Fruit fly (Drosophila melanogaster) whole organism, prepupa: ENCODE results near the gene Rab1.

Experiments
- Blimp-1 ChIP-seq: fragments of 200-800 bp; sonication (Bioruptor generic); optimal IDR thresholded peaks from 3 replicates; lab custom pipeline; 2017; ENCODE audit warnings: missing biosample characterization, missing genetic modification characterization, mild to moderate bottlenecking, moderate library complexity, missing genetic modification reagents
- CG10669 ChIP-seq: fragments of 200-800 bp; sonication (Bioruptor generic); optimal IDR thresholded peaks from 3 replicates; lab custom pipeline; 2018; ENCODE audit warnings: missing biosample characterization, mild to moderate bottlenecking, missing genetic modification characterization, moderate library complexity
- CG11294 ChIP-seq: fragments of 200-800 bp; sonication (Bioruptor generic); IDR thresholded peaks from 2 replicates; pipeline ENCODE4 v1.3.6; 2022; ENCODE audit warnings: missing biosample characterization, missing genetic modification characterization
- CG11762 ChIP-seq: fragments of 200-800 bp; sonication (Bioruptor generic); optimal IDR thresholded peaks from 3 replicates; lab custom pipeline; 2016; ENCODE audit warnings: missing biosample characterization, missing genetic modification characterization; ENCODE audit not compliant: insufficient read depth
- CG11902 ChIP-seq: fragments of 200-800 bp; sonication (Bioruptor generic); optimal IDR thresholded peaks from 3 replicates; lab custom pipeline; 2016; ENCODE audit warnings: missing biosample characterization, missing genetic modification characterization
- CG15336 ChIP-seq: fragments of 200-800 bp; sonication (Bioruptor generic); IDR thresholded peaks from 2 replicates; pipeline ENCODE4 v1.3.6; 2022; ENCODE audit warnings: missing biosample characterization, missing genetic modification characterization
- CG3032 ChIP-seq: fragments of 200-800 bp; optimal IDR thresholded peaks from 2 replicates; lab custom pipeline; 2019; ENCODE audit warnings: missing biosample characterization, mild to moderate bottlenecking, missing genetic modification characterization, moderate library complexity
- CG31627 ChIP-seq: fragments of 200-800 bp; sonication (Bioruptor generic); optimal IDR thresholded peaks from 3 replicates; lab custom pipeline; 2016; ENCODE audit warnings: missing biosample characterization, missing genetic modification characterization
- CG32006 ChIP-seq: fragments of 200-800 bp; sonication (Bioruptor generic); optimal IDR thresholded peaks from 3 replicates; lab custom pipeline; 2017; ENCODE audit warnings: missing biosample characterization, mild to moderate bottlenecking, missing genetic modification characterization
- CG34406 ChIP-seq: fragments of 200-800 bp; sonication (Bioruptor generic); optimal IDR thresholded peaks from 3 replicates; lab custom pipeline; 2016; ENCODE audit warnings: missing biosample characterization, missing genetic modification characterization
- CG3919 ChIP-seq: fragments of 200-800 bp; sonication (Bioruptor generic); optimal IDR thresholded peaks from 3 replicates; lab custom pipeline; 2016; ENCODE audit warnings: missing biosample characterization, missing genetic modification characterization
- CG4318 ChIP-seq: fragments of 200-800 bp; sonication (Bioruptor generic); optimal IDR thresholded peaks from 3 replicates; lab custom pipeline; 2017; ENCODE audit warnings: missing biosample characterization, mild to moderate bottlenecking, missing genetic modification characterization
- CG6163 ChIP-seq: fragments of 200-800 bp; sonication (Bioruptor generic); IDR thresholded peaks from 3 replicates; pipeline ENCODE4 v1.3.6; 2022; ENCODE audit warnings: missing biosample characterization, missing genetic modification characterization
- CG6276 ChIP-seq: fragments of 200-800 bp; sonication (Bioruptor generic); optimal IDR thresholded peaks from 2 replicates; lab custom pipeline; 2017; ENCODE audit warnings: missing biosample characterization, mild to moderate bottlenecking, missing genetic modification characterization
- CG6808 ChIP-seq: fragments of 200-800 bp; sonication (Bioruptor generic); optimal IDR thresholded peaks from 3 replicates; lab custom pipeline; 2017; ENCODE audit warnings: missing biosample characterization, missing genetic modification characterization, mild to moderate bottlenecking, moderate library complexity, missing genetic modification reagents
- CG6854 ChIP-seq: fragments of 200-800 bp; sonication (Bioruptor generic); optimal IDR thresholded peaks from 2 replicates; lab custom pipeline; 2017; ENCODE audit warnings: missing biosample characterization, mild to moderate bottlenecking, missing genetic modification characterization
- CG7368 ChIP-seq: fragments of 200-800 bp; sonication (Bioruptor generic); optimal IDR thresholded peaks from 3 replicates; lab custom pipeline; 2016; ENCODE audit warnings: missing biosample characterization, missing genetic modification characterization
- CG8119 ChIP-seq: fragments of 200-800 bp; sonication (Bioruptor generic); IDR thresholded peaks from 3 replicates; pipeline ENCODE4 v1.3.6; 2022; ENCODE audit warnings: missing biosample characterization, missing genetic modification characterization
- CG8319 ChIP-seq: fragments of 200-800 bp; sonication (Bioruptor generic); optimal IDR thresholded peaks from 3 replicates; lab custom pipeline; 2016; ENCODE audit warnings: missing biosample characterization, missing genetic modification characterization
- CG8632 ChIP-seq: fragments of 200-800 bp; sonication (Bioruptor generic); optimal IDR thresholded peaks from 3 replicates; lab custom pipeline; 2016; ENCODE audit warnings: missing biosample characterization, missing genetic modification characterization
- CG9139 ChIP-seq: fragments of 200-800 bp; sonication (Bioruptor generic); optimal IDR thresholded peaks from 3 replicates; lab custom pipeline; 2017; ENCODE audit warnings: missing biosample characterization, mild to moderate bottlenecking, missing genetic modification characterization
- Eip75B ChIP-seq: fragments of 200-800 bp; sonication (Bioruptor generic); optimal IDR thresholded peaks from 3 replicates; lab custom pipeline; 2016; ENCODE audit warnings: missing biosample characterization, missing genetic modification characterization
- Eip78C ChIP-seq: fragments of 200-800 bp; sonication (Bioruptor generic); peaks from one replicate; lab custom pipeline; 2016; ENCODE audit warnings: missing biosample characterization, missing genetic modification characterization
- Eip93F ChIP-seq: fragments of 200-800 bp; sonication (Bioruptor generic); optimal IDR thresholded peaks from 2 replicates; lab custom pipeline; 2016; ENCODE audit warnings: missing biosample characterization, mild to moderate bottlenecking, missing genetic modification characterization
- Ets21C ChIP-seq: fragments of 200-800 bp; sonication (Bioruptor generic); optimal IDR thresholded peaks from 3 replicates; lab custom pipeline; 2016; ENCODE audit warnings: missing biosample characterization, missing genetic modification characterization
- Ets96B ChIP-seq: fragments of 200-800 bp; optimal IDR thresholded peaks from 2 replicates; lab custom pipeline; 2019; ENCODE audit warnings: missing biosample characterization, mild to moderate bottlenecking, missing genetic modification characterization, moderate library complexity
- Hr38 ChIP-seq: sonication (Bioruptor generic); optimal IDR thresholded peaks from 2 replicates; lab custom pipeline; 2016; ENCODE audit warnings: missing biosample characterization, missing genetic modification characterization
- Hr39 ChIP-seq: fragments of 200-800 bp; sonication (Bioruptor generic); optimal IDR thresholded peaks from 2 replicates; lab custom pipeline; 2016; ENCODE audit warnings: missing biosample characterization, missing genetic modification characterization
- Lpt ChIP-seq: fragments of 200-800 bp; sonication (Bioruptor generic); optimal IDR thresholded peaks from 3 replicates; lab custom pipeline; 2016; ENCODE audit warnings: missing biosample characterization, missing genetic modification characterization
- Met ChIP-seq: fragments of 200-800 bp; sonication (Bioruptor generic); optimal IDR thresholded peaks from 3 replicates; lab custom pipeline; 2016; ENCODE audit warnings: missing biosample characterization, missing genetic modification characterization
- OdsH ChIP-seq: fragments of 200-800 bp; sonication (Bioruptor generic); optimal IDR thresholded peaks from 3 replicates; lab custom pipeline; 2016; ENCODE audit warnings: missing biosample characterization, missing genetic modification characterization
- Smox ChIP-seq: fragments of 200-800 bp; sonication (Bioruptor generic); optimal IDR thresholded peaks from 3 replicates; lab custom pipeline; 2016; ENCODE audit warnings: missing biosample characterization, missing genetic modification characterization
- Sox102F ChIP-seq: fragments of 200-800 bp; sonication (Bioruptor generic); optimal IDR thresholded peaks from 2 replicates; lab custom pipeline; 2016; ENCODE audit warnings: missing biosample characterization, mild to moderate bottlenecking, missing genetic modification characterization
- Sox14 ChIP-seq: fragments of 200-800 bp; sonication (Bioruptor generic); optimal IDR thresholded peaks from 3 replicates; lab custom pipeline; 2016; ENCODE audit warnings: missing biosample characterization, missing genetic modification characterization
- Sox15 ChIP-seq: fragments of 200-800 bp; sonication (Bioruptor generic); optimal IDR thresholded peaks from 3 replicates; lab custom pipeline; 2016; ENCODE audit warnings: missing biosample characterization, missing genetic modification characterization
- cyc ChIP-seq: fragments of 200-800 bp; sonication (Bioruptor generic); optimal IDR thresholded peaks from 3 replicates; lab custom pipeline; 2016; ENCODE audit warnings: missing biosample characterization, missing genetic modification characterization
- dac ChIP-seq: fragments of 200-800 bp; sonication (Bioruptor generic); optimal IDR thresholded peaks from 2 replicates; lab custom pipeline; 2017; ENCODE audit warnings: missing biosample characterization, mild to moderate bottlenecking, missing genetic modification characterization
- dsx ChIP-seq: fragments of 200-800 bp; optimal IDR thresholded peaks from 3 replicates; lab custom pipeline; 2019; ENCODE audit warnings: missing biosample characterization, mild to moderate bottlenecking, missing genetic modification characterization, moderate library complexity; ENCODE audit not compliant: poor library complexity, severe bottlenecking
- lz ChIP-seq: fragments of 200-800 bp; sonication (Bioruptor generic); optimal IDR thresholded peaks from 3 replicates; lab custom pipeline; 2016; ENCODE audit warnings: missing biosample characterization, missing genetic modification characterization
- net ChIP-seq: fragments of 200-800 bp; sonication (Bioruptor generic); optimal IDR thresholded peaks from 3 replicates; lab custom pipeline; 2016; ENCODE audit warnings: missing biosample characterization, missing genetic modification characterization
- salr ChIP-seq, 2 experiments: fragments of 200-800 bp; sonication (Bioruptor generic); optimal IDR thresholded peaks; 3 replicates each; lab custom pipeline; 2016 to 2018; ENCODE audit warnings: missing biosample characterization in 2 of 2, missing genetic modification characterization in 2 of 2, mild to moderate bottlenecking in 1 of 2
- ss ChIP-seq, 2 experiments: fragments of 200-800 bp; sonication (Bioruptor generic); optimal IDR thresholded peaks; 2 replicates in 1 of 2; 3 replicates in 1 of 2; lab custom pipeline; 2017 to 2018; ENCODE audit warnings: mild to moderate bottlenecking in 2 of 2, missing biosample characterization in 2 of 2, missing genetic modification characterization in 2 of 2, moderate library complexity in 1 of 2
- svp ChIP-seq: fragments of 200-800 bp; sonication (Bioruptor generic); peaks from one replicate; lab custom pipeline; 2016; ENCODE audit warnings: missing biosample characterization, missing genetic modification characterization
- vri ChIP-seq: fragments of 200-800 bp; sonication (Bioruptor generic); optimal IDR thresholded peaks from 3 replicates; lab custom pipeline; 2016; ENCODE audit warnings: missing biosample characterization, mild to moderate bottlenecking, missing genetic modification characterization

The Rab1 gene

dm6 chr3R:21269923-21270322 is 1.1 kb upstream of the Rab1 start, which contains the start of the genes AP-2sigma and Idi (continued):
- TF ChIP-seq Eip93F (GFP tag; lab: Kevin White, UChicago) (no peak), Eip78C (GFP tag; lab: Kevin White, UChicago) (no peak), dac (GFP tag; lab: Kevin White, UChicago) (peak; percentile 1), OdsH (GFP tag; lab: Kevin White, UChicago) (no peak), Sox15 (no peak)

- TF ChIP-seq Sox14 (GFP tag; lab: Kevin White, UChicago) (no peak), CG10669 (GFP tag; lab: Kevin White, UChicago) (no peak), salr (GFP tag; optimal IDR thresholded peaks at IDR 0.05; lab: Kevin White, UChicago) (no peak), CG11762 (GFP tag; lab: Kevin White, UChicago) (no peak), ss (GFP tag; optimal IDR thresholded peaks at IDR 0.05; lab: Kevin White, UChicago) (peak in 1 of 2 experiments; percentile 44), dsx (GFP tag; lab: Kevin White, UChicago) (no peak), CG6808 (GFP tag; lab: Kevin White, UChicago) (peak; percentile 22), lz (GFP tag; lab: Kevin White, UChicago) (no peak), Hr38 (GFP tag; lab: Kevin White, UChicago) (no peak), cyc (no peak), Ets21C (GFP tag; lab: Kevin White, UChicago) (no peak)
- TF ChIP-seq, all 60 proteins: peak for 2
These were observed 818 bp downstream of the Rab1 start for dm6 chr3R:21267972-21268512.

- TF ChIP-seq net (GFP tag; lab: Kevin White, UChicago), result peak; percentile 33
- no peak for TF ChIP-seq Lpt (GFP tag; lab: Kevin White, UChicago)
- no peak for TF ChIP-seq salr (GFP tag; optimal IDR thresholded peaks at IDR 0.05; lab: Kevin White, UChicago)
- peak; percentile 35 for TF ChIP-seq CG3919
- peak; percentile 25 for TF ChIP-seq OdsH (GFP tag; lab: Kevin White, UChicago)
- TF ChIP-seq CG8319, result no peak
- no peak for TF ChIP-seq CG6276
- TF ChIP-seq CG9139 (GFP tag; lab: Kevin White, UChicago), result no peak
- TF ChIP-seq Sox102F, result no peak
- TF ChIP-seq ss (GFP tag; optimal IDR thresholded peaks at IDR 0.05; lab: Kevin White, UChicago), result no peak
- no peak for TF ChIP-seq CG6854
- TF ChIP-seq lz (GFP tag; lab: Kevin White, UChicago), result no peak
- TF ChIP-seq CG8119, result no peak
- TF ChIP-seq CG3032 (tag; lab: Kevin White, UChicago), result no peak
- TF ChIP-seq dac (GFP tag; lab: Kevin White, UChicago), result no peak
- TF ChIP-seq Hr38 (GFP tag; lab: Kevin White, UChicago), result no peak
- TF ChIP-seq CG32006 (GFP tag; lab: Kevin White, UChicago), result no peak
- TF ChIP-seq vri, result no peak
- 0 out of 3 replicates have a peak, but pooled peaks have one; percentile 19 for TF ChIP-seq CG6163 (GFP tag; lab: Robert Waterston, UW)
- peak; percentile 27; the same call in 1 of the 2 replicates for TF ChIP-seq CG15336 (GFP tag; lab: Robert Waterston, UW)
- TF ChIP-seq CG8632 (GFP tag; lab: Kevin White, UChicago), result peak; percentile 2
- TF ChIP-seq Smox, result no peak
- TF ChIP-seq Eip78C (GFP tag; lab: Kevin White, UChicago), result peak; percentile 70
- TF ChIP-seq Eip75B (GFP tag; lab: Kevin White, UChicago), result no peak
- TF ChIP-seq CG11294, result 0 out of 2 replicates have a peak, but pooled peaks have one; percentile 12
- TF ChIP-seq CG34406 (GFP tag; lab: Kevin White, UChicago), result peak; percentile 33
- TF ChIP-seq Met (GFP tag; lab: Kevin White, UChicago), result no peak
- TF ChIP-seq CG6808 (GFP tag; lab: Kevin White, UChicago), result no peak
- TF ChIP-seq CG7368 (GFP tag; lab: Kevin White, UChicago), result no peak
- no peak for TF ChIP-seq Sox15
- TF ChIP-seq CG11902, result no peak
- no peak for TF ChIP-seq svp (GFP tag; lab: Kevin White, UChicago)
- no peak for TF ChIP-seq cyc
- TF ChIP-seq dsx (GFP tag; lab: Kevin White, UChicago), result no peak
- TF ChIP-seq Sox14 (GFP tag; lab: Kevin White, UChicago), result no peak
- TF ChIP-seq Blimp-1 (GFP tag; lab: Kevin White, UChicago), result no peak
- no peak for TF ChIP-seq Ets96B (tag; lab: Kevin White, UChicago)
- TF ChIP-seq CG11762 (GFP tag; lab: Kevin White, UChicago), result no peak
- TF ChIP-seq Eip93F (GFP tag; lab: Kevin White, UChicago), result no peak
- TF ChIP-seq CG10669 (GFP tag; lab: Kevin White, UChicago), result no peak
- TF ChIP-seq Ets21C (GFP tag; lab: Kevin White, UChicago), result no peak
- no peak for TF ChIP-seq Hr39 (GFP tag; lab: Kevin White, UChicago)
- no peak for TF ChIP-seq CG4318
- TF ChIP-seq CG31627, result no peak
These were observed 5.7 kb downstream of the Rab1 start for dm6 chr3R:21263177-21263576.
